Fruit fly (Drosophila melanogaster): ENCODE results near the gene CG17672.

CG17672 gene

DNA sequence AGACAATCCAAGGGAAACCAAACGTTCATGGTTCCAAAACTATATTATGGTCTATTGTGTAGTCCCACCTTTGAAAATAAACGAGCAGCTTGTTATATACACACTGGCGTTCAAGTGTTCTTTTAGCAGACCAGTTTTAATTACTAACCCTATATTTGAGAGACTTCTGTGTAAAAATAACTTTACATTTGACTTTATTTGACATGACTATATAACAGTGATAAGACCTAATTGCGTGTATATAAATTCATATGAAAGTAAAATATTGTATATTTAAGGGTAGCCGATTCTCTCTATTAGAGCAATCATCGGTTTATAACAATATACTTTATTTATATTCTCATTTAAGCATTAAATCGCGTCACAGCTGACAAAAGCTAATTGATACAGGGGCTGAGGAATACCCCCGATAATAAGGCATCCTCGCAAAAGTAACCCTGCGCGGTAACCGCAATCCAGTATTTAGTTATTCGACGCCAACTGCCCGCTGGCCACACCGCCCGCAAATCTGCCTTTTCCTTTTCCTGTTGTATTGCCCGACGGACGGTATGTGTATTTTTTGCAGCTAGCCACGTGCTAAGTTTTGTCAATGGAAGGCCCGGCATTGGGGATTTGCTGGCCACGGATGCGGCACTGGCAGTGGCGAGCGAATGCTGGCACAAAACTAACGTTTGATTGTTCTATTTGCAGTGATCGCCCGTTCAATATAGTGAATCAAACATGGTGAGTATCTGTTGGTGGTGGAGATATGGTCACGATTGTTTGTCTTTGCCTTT is 12.7 kb downstream of the CG17672 start, which contains the start of gene RpS4 (continued):
- TF ChIP-seq Ssrp (tag; optimal IDR thresholded peaks at IDR 0.05) = peak; percentile 42
- peak; percentile 62; the same call in 1 of the 3 replicates for TF ChIP-seq CG11560 (tag; IDR thresholded peaks at IDR 0.05)
- peak; percentile 72; the same call in 1 of the 2 replicates for TF ChIP-seq toy (GFP tag; IDR thresholded peaks at IDR 0.05)
- peak; percentile 73 for TF ChIP-seq CG8281 (tag; optimal IDR thresholded peaks at IDR 0.05)
- TF ChIP-seq CG17361 (GFP tag; IDR thresholded peaks at IDR 0.05) = peak; percentile 89
- TF ChIP-seq fu2 (GFP tag; optimal IDR thresholded peaks at IDR 0.05) = peak; percentile 73
- TF ChIP-seq peb (GFP tag; IDR thresholded peaks at IDR 0.05) = peak; percentile 48; the same call in 1 of the 2 replicates
- peak; percentile 77 for TF ChIP-seq tin (GFP tag; optimal IDR thresholded peaks at IDR 0.05)
- peak; percentile 90 for TF ChIP-seq Side (GFP tag; optimal IDR thresholded peaks at IDR 0.05)
- peak; percentile 70 for TF ChIP-seq Atf-2 (GFP tag; optimal IDR thresholded peaks at IDR 0.05)
- peak; percentile 98 for TF ChIP-seq lab (GFP tag; optimal IDR thresholded peaks at IDR 0.05)
- peak; percentile 92 for TF ChIP-seq otp (GFP tag; IDR thresholded peaks at IDR 0.05)
- TF ChIP-seq eve (GFP tag; optimal IDR thresholded peaks at IDR 0.05) = no peak
- no peak for TF ChIP-seq CG14667 (GFP tag; IDR thresholded peaks at IDR 0.05)
- TF ChIP-seq lmd (GFP tag; IDR thresholded peaks at IDR 0.05) = peak; percentile 82
- TF ChIP-seq GATAe (GFP tag; conservative IDR thresholded peaks at IDR 0.05) = peak; percentile 43; the same call in 1 of the 2 replicates
- TF ChIP-seq Hand (GFP tag; optimal IDR thresholded peaks at IDR 0.05) = peak; percentile 95
- TF ChIP-seq vnd (GFP tag; IDR thresholded peaks at IDR 0.05; ENCODE audit: partially characterized antibody) = no peak
- TF ChIP-seq CG9932 (GFP tag; IDR thresholded peaks at IDR 0.05) = peak; percentile 92
- peak; percentile 88 for TF ChIP-seq oc (tag; optimal IDR thresholded peaks at IDR 0.05)
- peak; percentile 64 for TF ChIP-seq maf-S (GFP tag; optimal IDR thresholded peaks at IDR 0.05)
- peak; percentile 87 for TF ChIP-seq CG15011 (GFP tag; optimal IDR thresholded peaks at IDR 0.05)
- peak; percentile 64 for TF ChIP-seq pros (GFP tag; optimal IDR thresholded peaks at IDR 0.05)
- peak; percentile 57 for TF ChIP-seq jumu (GFP tag; optimal IDR thresholded peaks at IDR 0.05)
- peak; percentile 63 for TF ChIP-seq pnt (GFP tag; optimal IDR thresholded peaks at IDR 0.05)
- 0 out of 2 replicates have a peak, but pooled peaks have one; percentile 32 for TF ChIP-seq Scr (GFP tag; IDR thresholded peaks at IDR 0.05; ENCODE audit: partially characterized antibody)
- TF ChIP-seq Max (GFP tag; optimal IDR thresholded peaks at IDR 0.05) = peak; percentile 87
- TF ChIP-seq CG31441 (GFP tag; IDR thresholded peaks at IDR 0.05) = peak; percentile 82
- TF ChIP-seq CG13894 (tag; optimal IDR thresholded peaks at IDR 0.05) = peak; percentile 88
- peak in 1 of 3 experiments; percentile 83 for TF ChIP-seq Stat92E (GFP tag; optimal IDR thresholded peaks at IDR 0.05)
- peak; percentile 99 for TF ChIP-seq Med (GFP tag)
- TF ChIP-seq Sox102F (GFP tag; optimal IDR thresholded peaks at IDR 0.05) = no peak
- TF ChIP-seq fd64A (GFP tag; optimal IDR thresholded peaks at IDR 0.05) = peak; percentile 95
- TF ChIP-seq gce (GFP tag; IDR thresholded peaks at IDR 0.05) = peak; percentile 92
- peak; percentile 95 for TF ChIP-seq CG3281 (GFP tag; optimal IDR thresholded peaks at IDR 0.05)
- TF ChIP-seq CG14860 (GFP tag; IDR thresholded peaks at IDR 0.05; ENCODE audit: partially characterized antibody) = no peak
- no peak for TF ChIP-seq Hmx (GFP tag; optimal IDR thresholded peaks at IDR 0.05)
- peak; percentile 87 for TF ChIP-seq bigmax (GFP tag; optimal IDR thresholded peaks at IDR 0.05)
- TF ChIP-seq her (GFP tag; optimal IDR thresholded peaks at IDR 0.05) = peak; percentile 93
- TF ChIP-seq CG17912 (GFP tag; optimal IDR thresholded peaks at IDR 0.05) = peak; percentile 98
- peak; percentile 74 for TF ChIP-seq CoRest (tag; optimal IDR thresholded peaks at IDR 0.05)
- TF ChIP-seq D19B (GFP tag; optimal IDR thresholded peaks at IDR 0.05) = peak; percentile 72
- TF ChIP-seq Nf-YB (GFP tag; optimal IDR thresholded peaks at IDR 0.05) = peak; percentile 68
- TF ChIP-seq CG10366 (GFP tag; IDR thresholded peaks at IDR 0.05) = peak; percentile 75
- TF ChIP-seq CG18262 (tag; optimal IDR thresholded peaks at IDR 0.05) = peak; percentile 68
- TF ChIP-seq disco-r (GFP tag; optimal IDR thresholded peaks at IDR 0.05) = peak; percentile 84
- peak; percentile 68 for TF ChIP-seq nmo (GFP tag; optimal IDR thresholded peaks at IDR 0.05)
- peak; percentile 96 for TF ChIP-seq Meics (GFP tag; optimal IDR thresholded peaks at IDR 0.05)

Data from whole organism, embryonic.